Fruit fly (Drosophila melanogaster): ENCODE results near the gene Obp83g.

Gene Obp83g

DNA sequence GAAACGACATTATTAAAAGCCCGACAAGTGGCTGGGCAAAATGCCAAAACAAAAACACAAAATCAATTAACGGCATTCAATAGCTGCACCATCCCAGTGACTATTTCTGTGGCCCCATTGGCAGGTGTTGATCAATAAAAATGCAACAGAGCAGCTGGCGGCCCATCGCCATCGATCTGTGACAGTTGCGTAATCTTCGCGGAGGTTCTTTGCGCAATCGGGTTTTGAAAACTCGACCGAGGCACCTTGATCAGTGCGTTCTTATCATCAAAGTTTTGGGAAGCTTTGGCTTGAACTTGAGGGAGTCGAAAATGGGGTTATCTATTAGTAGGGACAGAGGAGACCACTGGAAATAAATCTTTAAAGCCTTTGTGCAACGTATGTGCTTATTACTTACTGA, 4.7 kb downstream of the Obp83g start:
- TF ChIP-seq brk (GFP tag; optimal IDR thresholded peaks at IDR 0.05) (no peak), CrebA (GFP tag; optimal IDR thresholded peaks at IDR 0.05; ENCODE audit: borderline replicate concordance) (no peak), woc (GFP tag; optimal IDR thresholded peaks at IDR 0.05) (no peak), dl (GFP tag; optimal IDR thresholded peaks at IDR 0.05; ENCODE audit: insufficient read depth in 1 of 2, partially characterized antibody in 2 of 2) (no peak), pan (optimal IDR thresholded peaks at IDR 0.05) (no peak), CG9705 (GFP tag; optimal IDR thresholded peaks at IDR 0.05) (no peak), lola (GFP tag; optimal IDR thresholded peaks at IDR 0.05) (no peak), Hr83 (GFP tag; optimal IDR thresholded peaks at IDR 0.05; ENCODE audit: poor library complexity, severe bottlenecking) (no peak), foxo (GFP tag; optimal IDR thresholded peaks at IDR 0.05) (no peak), N (GFP tag; optimal IDR thresholded peaks at IDR 0.05) (no peak), usp (GFP tag; optimal IDR thresholded peaks at IDR 0.05) (no peak), Sp1 (GFP tag; optimal IDR thresholded peaks at IDR 0.05) (no peak), fru (GFP tag; optimal IDR thresholded peaks at IDR 0.05) (no peak), rgr (GFP tag; optimal IDR thresholded peaks at IDR 0.05) (no peak), sv (GFP tag; optimal IDR thresholded peaks at IDR 0.05) (no peak), Hr78 (GFP tag; optimal IDR thresholded peaks at IDR 0.05) (no peak), ey (GFP tag; optimal IDR thresholded peaks at IDR 0.05) (no peak)

DNA sequence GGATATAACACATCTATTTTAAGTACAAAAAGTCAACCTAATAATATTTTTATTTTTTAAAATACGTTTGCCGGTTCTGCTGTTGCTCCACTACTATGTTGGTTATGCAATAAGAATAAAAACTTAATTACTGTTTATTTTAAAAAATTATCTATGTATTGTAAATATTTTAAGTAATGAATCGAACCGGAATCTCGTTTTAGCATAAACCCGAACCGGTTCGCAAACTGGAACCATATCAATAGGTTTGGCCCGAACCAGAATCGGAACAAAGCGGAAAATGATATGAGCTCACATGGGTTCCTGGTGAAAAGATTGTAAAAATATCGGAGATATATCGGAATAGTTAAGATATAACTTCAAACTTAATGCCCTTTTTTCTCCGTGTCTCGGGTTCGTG, 5.4 kb downstream of the Obp83g start:
- peak in 1 of 2 experiments; percentile 13 for TF ChIP-seq foxo (GFP tag; optimal IDR thresholded peaks at IDR 0.05)
- TF ChIP-seq Sp1 (GFP tag; optimal IDR thresholded peaks at IDR 0.05) = peak; percentile 40
- TF ChIP-seq HLH106 (tag; optimal IDR thresholded peaks at IDR 0.05) = peak; percentile 30
- TF ChIP-seq h (GFP tag; optimal IDR thresholded peaks at IDR 0.05) = no peak

DNA sequence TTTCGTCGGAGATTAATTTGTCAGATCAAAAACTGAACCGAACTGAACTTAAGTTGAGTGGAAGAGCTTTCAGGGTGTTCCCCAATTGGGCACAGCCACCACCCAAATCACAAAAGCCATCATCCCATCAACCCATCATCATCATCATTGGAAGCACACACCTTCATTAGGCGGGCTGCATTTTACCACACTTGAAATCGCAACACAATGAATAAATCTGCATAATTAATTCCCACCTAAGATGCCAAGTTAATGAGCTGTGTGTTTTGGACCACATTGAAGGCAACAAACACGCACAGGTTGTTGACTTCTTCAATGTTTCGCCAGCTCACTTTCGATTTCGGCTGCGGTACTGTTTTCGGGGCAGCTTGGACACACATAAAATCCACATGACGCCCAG, 6.9 kb downstream of the Obp83g start:
- no peak for TF ChIP-seq Hr78 (GFP tag; optimal IDR thresholded peaks at IDR 0.05)
- TF ChIP-seq HLH106 (tag; optimal IDR thresholded peaks at IDR 0.05) = no peak
- TF ChIP-seq pan (optimal IDR thresholded peaks at IDR 0.05) = no peak
- TF ChIP-seq lola (GFP tag; optimal IDR thresholded peaks at IDR 0.05) = no peak

DNA sequence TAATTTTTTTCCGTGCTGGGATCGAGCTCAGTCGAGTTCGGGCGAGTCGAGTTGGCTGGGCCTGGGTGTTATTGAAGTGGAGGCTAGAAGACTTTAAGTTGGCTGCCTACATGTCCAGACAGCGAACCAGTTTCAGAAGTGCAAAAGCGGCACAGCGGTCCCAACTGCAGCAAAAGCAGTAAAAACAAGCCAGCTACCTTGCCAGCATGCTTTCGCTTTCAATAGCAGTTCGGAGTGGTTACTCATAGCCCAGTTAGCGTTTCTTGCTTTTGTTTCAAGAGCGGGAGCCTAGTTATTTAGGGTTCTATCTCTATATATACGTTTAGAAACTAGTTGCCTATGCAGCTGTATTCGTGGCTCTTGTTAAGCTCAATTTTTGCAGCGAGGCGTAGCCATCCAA, 9.4 kb downstream of the Obp83g start:
- TF ChIP-seq Mio (GFP tag; optimal IDR thresholded peaks at IDR 0.05) = no peak
- no peak for TF ChIP-seq pan (optimal IDR thresholded peaks at IDR 0.05)
- no peak for TF ChIP-seq jim (GFP tag; optimal IDR thresholded peaks at IDR 0.05)
- TF ChIP-seq psq (GFP tag; optimal IDR thresholded peaks at IDR 0.05) = no peak
- no peak for TF ChIP-seq Rel (GFP tag; optimal IDR thresholded peaks at IDR 0.05)
- no peak for TF ChIP-seq Rel (tag; optimal IDR thresholded peaks at IDR 0.05)

DNA sequence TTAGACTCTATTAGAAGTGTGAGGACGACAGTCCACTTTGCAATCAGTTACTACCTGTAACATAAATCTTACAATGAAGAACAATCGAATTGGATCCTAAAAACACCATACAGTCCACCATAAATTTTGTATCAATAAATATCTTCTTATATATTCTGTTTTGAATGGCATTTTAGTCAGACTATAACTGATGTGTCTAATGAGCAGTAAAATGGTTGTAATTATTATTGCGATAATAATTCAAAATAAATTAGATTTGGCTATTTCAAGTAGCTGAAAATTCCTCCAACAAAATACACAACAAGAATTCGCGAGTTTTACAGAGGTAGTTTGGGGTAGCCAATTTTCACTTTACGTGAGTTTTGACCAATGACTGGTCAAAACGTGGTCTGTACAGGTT, 9.8 kb downstream of the Obp83g start:
- no peak for TF ChIP-seq Dif (GFP tag; optimal IDR thresholded peaks at IDR 0.05; ENCODE audit: partially characterized antibody)
- TF ChIP-seq psq (GFP tag; optimal IDR thresholded peaks at IDR 0.05) = no peak
- no peak for TF ChIP-seq dmrt93B (GFP tag; optimal IDR thresholded peaks at IDR 0.05)
- TF ChIP-seq pan (optimal IDR thresholded peaks at IDR 0.05) = no peak
- no peak for TF ChIP-seq tai (GFP tag; optimal IDR thresholded peaks at IDR 0.05)
- no peak for TF ChIP-seq Mio (GFP tag; optimal IDR thresholded peaks at IDR 0.05)
- TF ChIP-seq sv (GFP tag; optimal IDR thresholded peaks at IDR 0.05) = no peak
- no peak for TF ChIP-seq Hnf4 (GFP tag; optimal IDR thresholded peaks at IDR 0.05)
- TF ChIP-seq OdsH (GFP tag; optimal IDR thresholded peaks at IDR 0.05) = no peak
- no peak for TF ChIP-seq CG32264 (GFP tag; optimal IDR thresholded peaks at IDR 0.05)
- no peak for TF ChIP-seq HLH106 (tag; optimal IDR thresholded peaks at IDR 0.05)
- TF ChIP-seq woc (GFP tag; optimal IDR thresholded peaks at IDR 0.05) = no peak
- no peak for TF ChIP-seq brk (GFP tag; optimal IDR thresholded peaks at IDR 0.05)
- no peak for TF ChIP-seq fru (GFP tag; optimal IDR thresholded peaks at IDR 0.05)

DNA sequence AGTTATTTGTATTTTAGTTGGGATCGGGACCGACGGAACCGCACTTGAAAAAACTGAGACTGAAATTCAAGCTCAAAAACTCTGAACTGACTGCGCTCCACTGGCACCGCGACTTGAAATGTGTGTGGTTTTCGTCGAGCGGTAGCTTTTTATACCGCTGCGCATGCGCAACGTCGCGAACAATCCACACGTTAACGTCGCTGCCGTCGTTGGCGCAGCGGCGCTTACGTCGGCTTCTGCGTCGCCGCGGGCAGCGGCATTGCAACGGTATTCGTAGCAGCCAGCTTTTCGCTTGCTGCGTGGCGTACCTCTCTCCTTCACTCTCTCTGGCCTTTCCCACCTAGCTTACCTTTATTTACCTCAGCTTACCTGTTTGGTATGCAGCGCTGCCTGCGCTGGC, 11.3 kb downstream of the Obp83g start, which contains the start of gene Gasp:
TSS of gene Gasp (minus strand) at position 124 of the 400 bp plus-strand sequence.
- TF ChIP-seq usp (GFP tag; optimal IDR thresholded peaks at IDR 0.05) (no peak), Vsx2 (GFP tag; optimal IDR thresholded peaks at IDR 0.05; ENCODE audit: partially characterized antibody) (peak; percentile 17), Jra (GFP tag; optimal IDR thresholded peaks at IDR 0.05) (no peak), CG9705 (GFP tag; optimal IDR thresholded peaks at IDR 0.05) (no peak), dl (GFP tag; optimal IDR thresholded peaks at IDR 0.05; ENCODE audit: insufficient read depth in 1 of 2, partially characterized antibody in 2 of 2) (peak in 1 of 2 experiments; percentile 28), Myc (optimal IDR thresholded peaks at IDR 0.05) (no peak), Hnf4 (GFP tag; optimal IDR thresholded peaks at IDR 0.05) (no peak), Dif (GFP tag; optimal IDR thresholded peaks at IDR 0.05; ENCODE audit: partially characterized antibody) (peak; percentile 17), sv (GFP tag; optimal IDR thresholded peaks at IDR 0.05) (no peak), lola (GFP tag; optimal IDR thresholded peaks at IDR 0.05) (no peak), brk (GFP tag; optimal IDR thresholded peaks at IDR 0.05) (no peak)
